Worm (Caenorhabditis elegans): ENCODE measurements around the gene ztf-14.

DNA sequence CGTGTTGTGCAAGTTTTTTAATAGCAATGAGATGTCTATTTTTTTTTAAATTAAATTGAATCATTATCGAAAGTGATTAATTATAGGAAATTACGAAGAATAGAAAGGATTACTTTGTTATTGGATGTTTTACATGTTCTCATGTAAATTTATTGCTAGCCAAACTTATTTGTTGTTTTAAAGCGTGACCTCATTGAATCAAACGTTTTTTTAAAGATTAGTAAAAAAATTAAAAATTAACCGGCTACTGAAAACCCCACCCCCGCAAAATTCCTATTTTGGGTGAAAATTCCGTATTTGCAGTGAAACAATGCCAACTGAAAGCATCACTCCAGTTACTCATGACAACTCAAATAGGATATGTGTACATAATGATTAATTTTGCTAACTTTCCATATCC, 11.1 kb upstream of the ztf-14 start, which contains the start of gene M163.8:
- TF ChIP-seq ceh-2 (tag; optimal IDR thresholded peaks at IDR 0.05) (no peak), lin-11 (tag; optimal IDR thresholded peaks at IDR 0.05) (no peak), unc-55 (GFP tag; optimal IDR thresholded peaks at IDR 0.05) (no peak), ceh-24 (tag; optimal IDR thresholded peaks at IDR 0.05) (no peak), ets-4 (tag; optimal IDR thresholded peaks at IDR 0.05) (no peak), rnt-1 (tag; optimal IDR thresholded peaks at IDR 0.05) (no peak), ceh-19 (GFP tag; optimal IDR thresholded peaks at IDR 0.05) (no peak), ama-1 (optimal IDR thresholded peaks at IDR 0.05) (no peak), ttx-3 (tag; optimal IDR thresholded peaks at IDR 0.05) (no peak), tbx-2 (tag; optimal IDR thresholded peaks at IDR 0.05) (no peak), nhr-232 (tag; optimal IDR thresholded peaks at IDR 0.05) (no peak), pat-9 (tag; optimal IDR thresholded peaks at IDR 0.05) (no peak), ref-2 (tag; optimal IDR thresholded peaks at IDR 0.05) (no peak), sox-4 (tag; optimal IDR thresholded peaks at IDR 0.05) (no peak)

Measured in whole organism, late embryonic.